Fruit fly (Drosophila melanogaster): ENCODE measurements around the gene CG10650.

Gene CG10650

dm6 chr2L:19021278-19022220, 25.8 kb upstream of the CG10650 start:
- peak; percentile 51 for TF ChIP-seq noc (tag; optimal IDR thresholded peaks at IDR 0.05)

- TF ChIP-seq noc (tag; optimal IDR thresholded peaks at IDR 0.05): no peak
Measured at dm6 chr2L:19019640-19020039, 23.9 kb upstream of the CG10650 start.

dm6 chr2L:19019160-19019592, 23.4 kb upstream of the CG10650 start:
- TF ChIP-seq noc (tag; optimal IDR thresholded peaks at IDR 0.05): no peak

- no peak for TF ChIP-seq noc (tag; optimal IDR thresholded peaks at IDR 0.05)
Measured at dm6 chr2L:19018266-19018665, 22.5 kb upstream of the CG10650 start.

dm6 chr2L:19017060-19017459, 21.3 kb upstream of the CG10650 start:
- TF ChIP-seq noc (tag; optimal IDR thresholded peaks at IDR 0.05): no peak

- no peak for TF ChIP-seq noc (tag; optimal IDR thresholded peaks at IDR 0.05)
Measured at dm6 chr2L:19015628-19016027, 19.9 kb upstream of the CG10650 start.

dm6 chr2L:19014881-19015366, 19.2 kb upstream of the CG10650 start:
- no peak for TF ChIP-seq noc (tag; optimal IDR thresholded peaks at IDR 0.05)

- peak; percentile 23 for TF ChIP-seq noc (tag; optimal IDR thresholded peaks at IDR 0.05)
Measured at dm6 chr2L:19014032-19014880, 18.5 kb upstream of the CG10650 start.

dm6 chr2L:19012776-19013328, 17.1 kb upstream of the CG10650 start:
- TF ChIP-seq noc (tag; optimal IDR thresholded peaks at IDR 0.05): no peak

- peak; percentile 54 for TF ChIP-seq noc (tag; optimal IDR thresholded peaks at IDR 0.05)
Measured at dm6 chr2L:19011895-19012645, 16.3 kb upstream of the CG10650 start.

dm6 chr2L:19010566-19010965, 14.8 kb upstream of the CG10650 start, which contains the start of gene robl37BC:
robl37BC (plus strand) TSS chr2L:19010866.
- TF ChIP-seq noc (tag; optimal IDR thresholded peaks at IDR 0.05): no peak

- TF ChIP-seq noc (tag; optimal IDR thresholded peaks at IDR 0.05): no peak
Measured at dm6 chr2L:19010037-19010436, 14.3 kb upstream of the CG10650 start.

dm6 chr2L:19009130-19009529, 13.4 kb upstream of the CG10650 start, which contains the start of gene RpL30:
RpL30 (minus strand) TSS chr2L:19009306.
- TF ChIP-seq noc (tag; optimal IDR thresholded peaks at IDR 0.05): peak; percentile 82

dm6 chr2L:19002959-19003371, 7.2 kb upstream of the CG10650 start, which contains the start of gene CG31793:
CG31793 (plus strand) TSS chr2L:19003367.
- peak; percentile 88 for TF ChIP-seq noc (tag; optimal IDR thresholded peaks at IDR 0.05)

dm6 chr2L:19002468-19002867, 6.7 kb upstream of the CG10650 start:
- TF ChIP-seq noc (tag; optimal IDR thresholded peaks at IDR 0.05): no peak

All from whole organism, larva.